Comparison of ENCODE assay signal across 6 worm cellular contexts in the genomic region with DNA sequence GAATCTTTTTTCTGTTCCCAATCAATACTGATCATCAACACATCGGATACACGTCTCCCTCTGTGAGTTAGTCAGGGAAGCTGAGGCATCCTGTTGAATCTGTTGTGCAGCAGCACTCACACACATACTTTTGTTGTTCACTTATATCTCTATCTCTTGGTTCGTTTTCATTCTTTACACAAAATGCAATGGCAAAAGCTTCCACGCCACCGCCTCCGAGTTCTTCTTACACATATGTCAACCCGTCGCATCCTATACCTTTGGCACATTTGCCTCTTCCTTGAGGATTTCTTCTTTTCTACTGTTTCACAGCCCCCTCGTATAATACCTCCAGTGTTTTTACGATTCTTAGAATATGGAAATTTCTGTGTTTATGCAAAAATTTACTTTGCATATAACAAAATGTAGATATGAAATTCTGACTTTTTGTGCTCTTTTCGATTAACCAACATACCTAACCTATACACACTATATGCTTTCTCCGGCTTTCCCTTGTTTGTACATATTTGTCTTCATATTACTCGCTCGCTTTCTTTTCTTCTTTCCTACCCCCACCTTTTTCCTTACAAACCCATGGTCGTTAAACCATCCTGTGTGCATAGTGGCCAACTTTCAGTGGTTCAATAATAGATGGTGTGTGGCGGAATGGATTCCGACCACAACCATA.
TF ChIP-seq lines count a peak whose summit lies in the region.

A gene (plus strand): TSS at position 617 of the 667 bp plus-strand sequence.

TF ChIP-seq in whole organism, L1 larva, 84 proteins besides CTCF, POLR2A, EP300 and RAD21 (continues in another document):
- no peak for TF ChIP-seq ama-1 (optimal IDR thresholded peaks at IDR 0.05; lab: Kevin White, UChicago)
- TF ChIP-seq pag-3 (tag; optimal IDR thresholded peaks at IDR 0.05; lab: Kevin White, UChicago; ENCODE audit: borderline replicate concordance, insufficient read depth): peak; percentile 92
- no peak for TF ChIP-seq unc-130 (tag; optimal IDR thresholded peaks at IDR 0.05; lab: Kevin White, UChicago)
- no peak for TF ChIP-seq unc-98 (GFP tag; IDR thresholded peaks at IDR 0.05; lab: Robert Waterston, UW)
- TF ChIP-seq irx-1 (tag; optimal IDR thresholded peaks at IDR 0.05; lab: Kevin White, UChicago): no peak
- no peak for TF ChIP-seq blmp-1 (tag; optimal IDR thresholded peaks at IDR 0.05; lab: Kevin White, UChicago)
- no peak for TF ChIP-seq xbp-1 (tag; optimal IDR thresholded peaks at IDR 0.05; lab: Kevin White, UChicago)
- TF ChIP-seq pqm-1 (tag; optimal IDR thresholded peaks at IDR 0.05; lab: Kevin White, UChicago): no peak
- TF ChIP-seq nhr-19 (GFP tag; conservative IDR thresholded peaks at IDR 0.05; lab: Robert Waterston, UW): no peak
- peak; percentile 33 for TF ChIP-seq dsc-1 (tag; optimal IDR thresholded peaks at IDR 0.05; lab: Kevin White, UChicago)
- no peak for TF ChIP-seq efl-3 (GFP tag; optimal IDR thresholded peaks at IDR 0.05; lab: Kevin White, UChicago)
- no peak for TF ChIP-seq F16B12.6 (tag; optimal IDR thresholded peaks at IDR 0.05; lab: Kevin White, UChicago)
- no peak for TF ChIP-seq ztf-4 (tag; optimal IDR thresholded peaks at IDR 0.05; lab: Kevin White, UChicago)
- TF ChIP-seq rnt-1 (tag; optimal IDR thresholded peaks at IDR 0.05; lab: Kevin White, UChicago): peak; percentile 57

TF ChIP-seq in whole organism, L2 larva, 48 proteins besides CTCF, POLR2A, EP300 and RAD21:
- TF ChIP-seq lin-39 (tag; optimal IDR thresholded peaks at IDR 0.05; lab: Kevin White, UChicago) (no peak), nhr-129 (tag; optimal IDR thresholded peaks at IDR 0.05; lab: Kevin White, UChicago) (peak; percentile 36), ztf-11 (tag; optimal IDR thresholded peaks at IDR 0.05; lab: Kevin White, UChicago) (no peak)

TF ChIP-seq in whole organism, L3 larva, 47 proteins besides CTCF, POLR2A, EP300 and RAD21:
- TF ChIP-seq pha-4 (tag; optimal IDR thresholded peaks at IDR 0.05; lab: Kevin White, UChicago) (peak; percentile 2), ZK546.5 (tag; optimal IDR thresholded peaks at IDR 0.05; lab: Kevin White, UChicago) (no peak)

TF ChIP-seq in whole organism, late embryonic, 69 proteins besides CTCF, POLR2A, EP300 and RAD21:
- TF ChIP-seq rnt-1 (tag; optimal IDR thresholded peaks at IDR 0.05; lab: Kevin White, UChicago) (peak; percentile 33), unc-55 (GFP tag; optimal IDR thresholded peaks at IDR 0.05; lab: Kevin White, UChicago) (peak; percentile 36), ceh-18 (tag; optimal IDR thresholded peaks at IDR 0.05; lab: Kevin White, UChicago) (peak; percentile 40), ceh-2 (tag; optimal IDR thresholded peaks at IDR 0.05; lab: Kevin White, UChicago) (no peak)
TF ChIP-seq in whole organism, late embryonic: peak in this region for 3.

TF ChIP-seq in whole organism, midembryonic, 9 proteins besides CTCF, POLR2A, EP300 and RAD21:
- TF ChIP-seq ref-1 (GFP tag; conservative IDR thresholded peaks at IDR 0.05; lab: Robert Waterston, UW): no peak
- TF ChIP-seq flt-1 (GFP tag; IDR thresholded peaks at IDR 0.05; lab: Robert Waterston, UW): peak; percentile 32; the same call in 1 of the 2 replicates

TF ChIP-seq in whole organism, mixed stage, embryonic, 35 proteins besides CTCF, POLR2A, EP300 and RAD21:
- TF ChIP-seq unc-120 (tag; optimal IDR thresholded peaks at IDR 0.05; lab: Kevin White, UChicago; ENCODE audit: poor library complexity, severe bottlenecking): peak; percentile 49
- peak; percentile 68 for TF ChIP-seq unc-62 (GFP tag; optimal IDR thresholded peaks at IDR 0.05; lab: Kevin White, UChicago)
- TF ChIP-seq nhr-28 (tag; optimal IDR thresholded peaks at IDR 0.05; lab: Kevin White, UChicago): no peak
- TF ChIP-seq blmp-1 (tag; optimal IDR thresholded peaks at IDR 0.05; lab: Kevin White, UChicago): no peak
- no peak for TF ChIP-seq ceh-83 (GFP tag; optimal IDR thresholded peaks at IDR 0.05; lab: Kevin White, UChicago)
- TF ChIP-seq zip-8 (tag; optimal IDR thresholded peaks at IDR 0.05; lab: Kevin White, UChicago): no peak
- peak; percentile 86 for TF ChIP-seq hlh-1 (tag; optimal IDR thresholded peaks at IDR 0.05; lab: Kevin White, UChicago)
- no peak for TF ChIP-seq mep-1 (tag; optimal IDR thresholded peaks at IDR 0.05; lab: Kevin White, UChicago)
- no peak for TF ChIP-seq snpc-4 (tag; optimal IDR thresholded peaks at IDR 0.05; lab: Kevin White, UChicago)
- TF ChIP-seq cnd-1 (tag; optimal IDR thresholded peaks at IDR 0.05; lab: Kevin White, UChicago): no peak
- no peak for TF ChIP-seq elt-1 (tag; optimal IDR thresholded peaks at IDR 0.05; lab: Kevin White, UChicago; ENCODE audit: borderline replicate concordance, insufficient read depth)
- TF ChIP-seq nhr-237 (tag; optimal IDR thresholded peaks at IDR 0.05; lab: Kevin White, UChicago): no peak
- no peak for TF ChIP-seq flh-1 (GFP tag; optimal IDR thresholded peaks at IDR 0.05; lab: Kevin White, UChicago)
- no peak for TF ChIP-seq lin-13 (tag; optimal IDR thresholded peaks at IDR 0.05; lab: Kevin White, UChicago)
- no peak for TF ChIP-seq unc-39 (tag; optimal IDR thresholded peaks at IDR 0.05; lab: Kevin White, UChicago)
- TF ChIP-seq M03D4.4 (tag; optimal IDR thresholded peaks at IDR 0.05; lab: Kevin White, UChicago): no peak
- TF ChIP-seq ces-1 (GFP tag; optimal IDR thresholded peaks at IDR 0.05; lab: Kevin White, UChicago): no peak
- no peak for TF ChIP-seq sptf-1 (tag; optimal IDR thresholded peaks at IDR 0.05; lab: Kevin White, UChicago)
- no peak for TF ChIP-seq bed-3 (GFP tag; optimal IDR thresholded peaks at IDR 0.05; lab: Kevin White, UChicago)
- TF ChIP-seq ham-2 (GFP tag; optimal IDR thresholded peaks at IDR 0.05; lab: Kevin White, UChicago): no peak
- TF ChIP-seq ceh-43 (GFP tag; optimal IDR thresholded peaks at IDR 0.05; lab: Kevin White, UChicago): no peak
- TF ChIP-seq nhr-76 (tag; optimal IDR thresholded peaks at IDR 0.05; lab: Kevin White, UChicago): no peak
- TF ChIP-seq lin-32 (GFP tag; optimal IDR thresholded peaks at IDR 0.05; lab: Kevin White, UChicago): no peak
- no peak for TF ChIP-seq sem-2 (GFP tag; optimal IDR thresholded peaks at IDR 0.05; lab: Kevin White, UChicago)
- TF ChIP-seq drap-1 (GFP tag; optimal IDR thresholded peaks at IDR 0.05; lab: Kevin White, UChicago): no peak
- no peak for TF ChIP-seq tbx-8 (GFP tag; optimal IDR thresholded peaks at IDR 0.05; lab: Kevin White, UChicago)
